Fruit fly (Drosophila melanogaster): Measurements from ENCODE around the gene CG33700.

CG33700 gene

dm6 chr3L:9552190-9552809 lies 27.0 kb upstream of the CG33700 start (continued):
- TF ChIP-seq CG31365 (tag; optimal IDR thresholded peaks at IDR 0.05) (no peak), CG32532 (GFP tag; IDR thresholded peaks at IDR 0.05) (peak; percentile 9; the same call in 1 of the 2 replicates), row (GFP tag; IDR thresholded peaks at IDR 0.05) (peak; percentile 34; the same call in 1 of the 3 replicates), tgo (GFP tag; IDR thresholded peaks at IDR 0.05) (peak; percentile 51), CG17359 (tag; optimal IDR thresholded peaks at IDR 0.05) (peak; percentile 39), Hr51 (GFP tag; optimal IDR thresholded peaks at IDR 0.05) (peak in 1 of 2 experiments; percentile 58), sob (GFP tag; IDR thresholded peaks at IDR 0.05) (peak; percentile 46), dmrt99B (tag; optimal IDR thresholded peaks at IDR 0.05) (peak; percentile 57), Six4 (GFP tag; optimal IDR thresholded peaks at IDR 0.05) (no peak), Fer3 (tag; optimal IDR thresholded peaks at IDR 0.05) (peak; percentile 33), MBD-R2 (GFP tag; IDR thresholded peaks at IDR 0.05) (peak; percentile 23; the same call in 1 of the 2 replicates), nmo (GFP tag; optimal IDR thresholded peaks at IDR 0.05) (peak; percentile 19), CG18262 (tag; optimal IDR thresholded peaks at IDR 0.05) (peak; percentile 3), gem (tag; optimal IDR thresholded peaks at IDR 0.05) (peak; percentile 23), pan (optimal IDR thresholded peaks at IDR 0.05) (no peak), pan (GFP tag; optimal IDR thresholded peaks at IDR 0.05 in 1 of 2, IDR thresholded peaks at IDR 0.05 in 1 of 2) (peak in 1 of 2 experiments; percentile 59), CG34376 (GFP tag; optimal IDR thresholded peaks at IDR 0.05) (no peak), esg (GFP tag; conservative IDR thresholded peaks at IDR 0.05) (peak; percentile 27; the same call in 1 of the 2 replicates), CG13424 (tag; optimal IDR thresholded peaks at IDR 0.05) (peak; percentile 31), Dp (GFP tag; optimal IDR thresholded peaks at IDR 0.05) (no peak), Oli (tag; optimal IDR thresholded peaks at IDR 0.05) (peak; percentile 36), PHDP (tag; optimal IDR thresholded peaks at IDR 0.05) (peak; percentile 21), CG2678 (tag; optimal IDR thresholded peaks at IDR 0.05) (peak; percentile 49), sens (GFP tag) (peak; percentile 69), bsh (GFP tag; optimal IDR thresholded peaks at IDR 0.05) (peak in 1 of 2 experiments; percentile 22), Opbp (GFP tag; IDR thresholded peaks at IDR 0.05; ENCODE audit: partially characterized antibody) (no peak), CG8290 (GFP tag; optimal IDR thresholded peaks at IDR 0.05) (no peak), CG8290 (tag; optimal IDR thresholded peaks at IDR 0.05) (peak in 1 of 2 experiments; percentile 36), HLH3B (GFP tag; IDR thresholded peaks at IDR 0.05) (peak; percentile 35; the same call in 1 of the 2 replicates), CG7839 (tag; optimal IDR thresholded peaks at IDR 0.05) (peak; percentile 50), CoRest (tag; optimal IDR thresholded peaks at IDR 0.05) (peak; percentile 25), Ptx1 (GFP tag; IDR thresholded peaks at IDR 0.05) (peak; percentile 50), Rfx (GFP tag; IDR thresholded peaks at IDR 0.05) (peak; percentile 50), vvl (GFP tag; IDR thresholded peaks at IDR 0.05) (peak; percentile 29; the same call in 1 of the 2 replicates), slbo (GFP tag; IDR thresholded peaks at IDR 0.05) (peak; percentile 38; the same call in 1 of the 2 replicates), Med (GFP tag) (peak; percentile 76), dysf (GFP tag; IDR thresholded peaks at IDR 0.05) (peak; percentile 58; the same call in 2 of the 3 replicates), lab (GFP tag; optimal IDR thresholded peaks at IDR 0.05) (peak; percentile 37), ind (GFP tag; optimal IDR thresholded peaks at IDR 0.05) (peak; percentile 6), al (GFP tag; IDR thresholded peaks at IDR 0.05) (no peak), E2f1 (GFP tag; IDR thresholded peaks at IDR 0.05) (peak; percentile 42), Eip74EF (GFP tag; optimal IDR thresholded peaks at IDR 0.05) (peak in 1 of 2 experiments; percentile 19)

Data from whole organism, embryonic.